Worm (Caenorhabditis elegans) whole organism, midembryonic: ENCODE measurements around the gene F11E6.8.

Source experiments
- cog-1 ChIP-seq: sonication (generic microtip); optimal IDR thresholded peaks from 2 replicates; lab custom pipeline; 2016; ENCODE audit warnings: missing genetic modification characterization, missing compliant biosample characterization
- flt-1 ChIP-seq: fragments of 200-800 bp; sonication (Bioruptor generic); IDR thresholded peaks from 2 replicates; pipeline ENCODE4 v1.3.6; 2022; ENCODE audit warnings: missing genetic modification characterization, missing compliant biosample characterization
- klf-2 ChIP-seq: fragments of 200-800 bp; sonication (Bioruptor generic); conservative IDR thresholded peaks from 2 replicates; pipeline ENCODE4 v1.3.6; 2022; ENCODE audit warnings: missing genetic modification reagents, missing genetic modification characterization, missing compliant biosample characterization
- med-1 ChIP-seq: sonication (generic microtip); optimal IDR thresholded peaks from 2 replicates; lab custom pipeline; 2017; ENCODE audit warnings: missing genetic modification characterization, mild to moderate bottlenecking, missing compliant biosample characterization, antibody characterized with exemption, missing genetic modification reagents; ENCODE audit not compliant: insufficient read depth
- ztf-29 ChIP-seq: fragments of 200-800 bp; sonication (Bioruptor generic); IDR thresholded peaks from 2 replicates; pipeline ENCODE4 v1.3.6; 2022; ENCODE audit warnings: missing genetic modification reagents, missing genetic modification characterization, missing compliant biosample characterization

DNA sequence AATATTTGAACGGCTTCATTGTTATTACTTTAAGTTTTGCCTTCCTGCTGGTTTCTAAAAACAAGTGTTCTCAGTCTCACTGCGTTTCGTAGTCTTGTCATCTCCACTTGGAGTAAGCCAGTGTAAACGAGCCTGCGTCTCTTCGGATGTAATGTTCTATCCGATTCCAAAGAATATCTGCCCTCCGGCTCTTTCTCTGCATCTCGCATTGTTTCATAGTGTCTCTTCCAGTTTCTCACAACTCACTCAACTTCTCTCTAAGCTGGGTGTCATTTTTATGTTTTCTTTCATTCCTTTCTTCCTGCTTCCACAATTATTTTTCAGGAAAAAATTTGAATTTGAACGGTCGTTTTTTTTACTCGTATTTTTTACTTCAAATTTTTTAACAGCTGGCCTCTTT lies 23.4 kb downstream of the F11E6.8 start:
- TF ChIP-seq flt-1 (GFP tag; lab: Robert Waterston, UW) (no peak), ztf-29 (GFP tag; lab: Robert Waterston, UW) (no peak), cog-1 (no peak), med-1 (GFP tag; lab: Kevin White, UChicago) (no peak), klf-2 (GFP tag; lab: Robert Waterston, UW) (no peak)
